Worm (Caenorhabditis elegans) whole organism, late embryonic: ENCODE data around the gene C54E4.1.

Experiments
- C08G9.2 ChIP-seq: sonication (generic microtip); optimal IDR thresholded peaks from 2 replicates; lab custom pipeline; 2016; ENCODE audit warnings: mild to moderate bottlenecking, missing genetic modification characterization, moderate library complexity, missing compliant biosample characterization
- C38D4.7 ChIP-seq: fragments of 200-800 bp; sonication (Bioruptor generic); optimal IDR thresholded peaks from 2 replicates; lab custom pipeline; 2018; ENCODE audit warnings: mild to moderate bottlenecking, missing genetic modification characterization, moderate library complexity, missing compliant biosample characterization
- F13H6.1 ChIP-seq: sonication (generic microtip); optimal IDR thresholded peaks from 2 replicates; lab custom pipeline; 2016; ENCODE audit warnings: missing genetic modification characterization, missing compliant biosample characterization
- K09A11.1 ChIP-seq: sonication (generic microtip); optimal IDR thresholded peaks from 2 replicates; lab custom pipeline; 2017; ENCODE audit warnings: antibody characterized with exemption, mild to moderate bottlenecking, missing genetic modification characterization, missing compliant biosample characterization; ENCODE audit not compliant: insufficient read depth
- T23F11.4 ChIP-seq: fragments of 200-800 bp; sonication (Bioruptor generic); optimal IDR thresholded peaks from 2 replicates; lab custom pipeline; 2018; ENCODE audit warnings: mild to moderate bottlenecking, missing genetic modification characterization, missing compliant biosample characterization
- Y22D7AL.16 ChIP-seq: sonication (generic microtip); optimal IDR thresholded peaks from 2 replicates; lab custom pipeline; 2016; ENCODE audit warnings: missing genetic modification characterization, missing compliant biosample characterization
- ama-1 ChIP-seq: fragments of 150-350 bp; optimal IDR thresholded peaks from 2 replicates; lab custom pipeline; 2014
- ceh-14 ChIP-seq: sonication (generic microtip); optimal IDR thresholded peaks from 2 replicates; lab custom pipeline; 2016; ENCODE audit warnings: missing genotype, missing genetic modification characterization, missing compliant biosample characterization
- ceh-19 ChIP-seq: fragments of 200-800 bp; sonication (Bioruptor generic); optimal IDR thresholded peaks from 2 replicates; lab custom pipeline; 2018; ENCODE audit warnings: mild to moderate bottlenecking, missing genetic modification characterization, missing compliant biosample characterization
- ceh-22 ChIP-seq: sonication (generic microtip); optimal IDR thresholded peaks from 2 replicates; lab custom pipeline; 2017; ENCODE audit warnings: missing biosample characterization, missing genetic modification characterization
- ceh-30 ChIP-seq: fragments of 150-350 bp; optimal IDR thresholded peaks from 2 replicates; lab custom pipeline; 2014; ENCODE audit warnings: missing biosample characterization, missing genetic modification characterization
- ceh-31 ChIP-seq: sonication (generic microtip); optimal IDR thresholded peaks from 2 replicates; lab custom pipeline; 2016; ENCODE audit warnings: missing genetic modification characterization, missing compliant biosample characterization
- ceh-45 ChIP-seq: fragments of 200-800 bp; sonication (Bioruptor generic); IDR thresholded peaks from 2 replicates; pipeline ENCODE4 v1.3.6; 2022; ENCODE audit warnings: missing genetic modification reagents, missing genetic modification characterization, missing compliant biosample characterization
- ceh-48 ChIP-seq: sonication (generic microtip); optimal IDR thresholded peaks from 2 replicates; lab custom pipeline; 2016; ENCODE audit warnings: missing genetic modification characterization, inconsistent platforms, missing compliant biosample characterization
- ceh-6 ChIP-seq: fragments of 200-800 bp; sonication (Bioruptor generic); optimal IDR thresholded peaks from 2 replicates; lab custom pipeline; 2018; ENCODE audit warnings: mild to moderate bottlenecking, missing genetic modification characterization, missing compliant biosample characterization
- ceh-9 ChIP-seq: sonication (generic microtip); optimal IDR thresholded peaks from 2 replicates; lab custom pipeline; 2016; ENCODE audit warnings: mild to moderate bottlenecking, missing genetic modification characterization, inconsistent platforms, missing compliant biosample characterization
- che-1 ChIP-seq: sonication (generic microtip); optimal IDR thresholded peaks from 2 replicates; lab custom pipeline; 2016; ENCODE audit warnings: mild to moderate bottlenecking, missing genetic modification characterization, missing compliant biosample characterization
- dve-1 ChIP-seq: sonication (generic microtip); optimal IDR thresholded peaks from 2 replicates; lab custom pipeline; 2017; ENCODE audit warnings: antibody characterized with exemption, mild to moderate bottlenecking, missing genetic modification characterization, missing compliant biosample characterization
- elt-2 ChIP-seq: sonication (generic microtip); optimal IDR thresholded peaks from 2 replicates; lab custom pipeline; 2016; ENCODE audit warnings: missing genetic modification reagents, missing genetic modification characterization, missing compliant biosample characterization
- ets-4 ChIP-seq: sonication (generic microtip); optimal IDR thresholded peaks from 2 replicates; lab custom pipeline; 2016; ENCODE audit warnings: missing genetic modification characterization, missing compliant biosample characterization
- fax-1 ChIP-seq: sonication (generic microtip); optimal IDR thresholded peaks from 2 replicates; lab custom pipeline; 2016; ENCODE audit warnings: missing genotype, missing genetic modification characterization, missing compliant biosample characterization
- fkh-10 ChIP-seq: fragments of 150-350 bp; optimal IDR thresholded peaks from 2 replicates; lab custom pipeline; 2014; ENCODE audit warnings: missing biosample characterization, missing genetic modification reagents, missing genetic modification characterization
- fkh-6 ChIP-seq: sonication (generic microtip); optimal IDR thresholded peaks from 2 replicates; lab custom pipeline; 2016; ENCODE audit warnings: missing genetic modification characterization, missing compliant biosample characterization
- hlh-13 ChIP-seq: fragments of 200-800 bp; sonication (Bioruptor generic); optimal IDR thresholded peaks from 2 replicates; lab custom pipeline; 2018; ENCODE audit warnings: mild to moderate bottlenecking, missing genetic modification characterization, missing compliant biosample characterization
- hlh-15 ChIP-seq: sonication (generic microtip); optimal IDR thresholded peaks from 2 replicates; lab custom pipeline; 2016; ENCODE audit warnings: missing genetic modification characterization, missing compliant biosample characterization
- madf-2 ChIP-seq: sonication (generic microtip); optimal IDR thresholded peaks from 2 replicates; lab custom pipeline; 2017; ENCODE audit warnings: missing genetic modification characterization, missing compliant biosample characterization
- mec-3 ChIP-seq: sonication (generic microtip); optimal IDR thresholded peaks from 2 replicates; lab custom pipeline; 2016; ENCODE audit warnings: borderline replicate concordance, missing genetic modification characterization, missing compliant biosample characterization
- nfya-1 ChIP-seq: sonication (generic microtip); optimal IDR thresholded peaks from 2 replicates; lab custom pipeline; 2017; ENCODE audit warnings: missing genetic modification characterization, mild to moderate bottlenecking, missing compliant biosample characterization, antibody characterized with exemption, moderate library complexity
- nhr-11 ChIP-seq: fragments of 150-350 bp; optimal IDR thresholded peaks from 2 replicates; lab custom pipeline; 2014; ENCODE audit warnings: missing biosample characterization, missing genetic modification characterization
- nhr-232 ChIP-seq: sonication (generic microtip); optimal IDR thresholded peaks from 2 replicates; lab custom pipeline; 2016; ENCODE audit warnings: missing genetic modification characterization, missing compliant biosample characterization
- npax-4 ChIP-seq: sonication (generic microtip); optimal IDR thresholded peaks from 2 replicates; lab custom pipeline; 2016; ENCODE audit warnings: missing genetic modification characterization, missing compliant biosample characterization
- pha-2 ChIP-seq: sonication (generic microtip); optimal IDR thresholded peaks from 2 replicates; lab custom pipeline; 2017; ENCODE audit warnings: mild to moderate bottlenecking, missing genetic modification characterization, missing compliant biosample characterization
- ref-2 ChIP-seq: sonication (generic microtip); optimal IDR thresholded peaks from 2 replicates; lab custom pipeline; 2016; ENCODE audit warnings: missing genetic modification characterization, missing compliant biosample characterization
- tbx-2 ChIP-seq: sonication (generic microtip); optimal IDR thresholded peaks from 2 replicates; lab custom pipeline; 2016; ENCODE audit warnings: missing genetic modification characterization, missing compliant biosample characterization
- tbx-7 ChIP-seq: sonication (generic microtip); optimal IDR thresholded peaks from 2 replicates; lab custom pipeline; 2016; ENCODE audit warnings: missing genotype, missing genetic modification characterization, missing compliant biosample characterization
- unc-55 ChIP-seq: sonication (generic microtip); optimal IDR thresholded peaks from 2 replicates; lab custom pipeline; 2017; ENCODE audit warnings: missing biosample characterization, missing genetic modification reagents, missing genetic modification characterization
- ztf-16 ChIP-seq: sonication (generic microtip); optimal IDR thresholded peaks from 2 replicates; lab custom pipeline; 2017; ENCODE audit warnings: missing genetic modification characterization, missing compliant biosample characterization

C54E4.1 gene

ce11 chrIV:2177545-2177944 lies 2.2 kb downstream of the C54E4.1 start, which contains the start of gene hrpu-2 (continued):
- peak; percentile 18 for TF ChIP-seq elt-2 (tag; lab: Kevin White, UChicago)
- no peak for TF ChIP-seq F13H6.1 (tag; lab: Kevin White, UChicago)
- TF ChIP-seq ceh-48 (tag; lab: Kevin White, UChicago) = peak; percentile 58
- no peak for TF ChIP-seq fax-1
- TF ChIP-seq tbx-2 (tag; lab: Kevin White, UChicago) = peak; percentile 32
- TF ChIP-seq dve-1 (tag; lab: Kevin White, UChicago) = no peak
- no peak for TF ChIP-seq nhr-11 (tag; lab: Kevin White, UChicago)
- no peak for TF ChIP-seq ets-4
- TF ChIP-seq pha-2 = peak; percentile 22
- no peak for TF ChIP-seq Y22D7AL.16
- TF ChIP-seq nfya-1 = peak; percentile 62
- peak; percentile 55 for TF ChIP-seq ceh-31 (tag; lab: Kevin White, UChicago)

- TF ChIP-seq C38D4.7 (GFP tag; lab: Kevin White, UChicago) (no peak), ceh-14 (tag; lab: Kevin White, UChicago) (peak; percentile 33), Y22D7AL.16 (no peak)
Observed at ce11 chrIV:2193037-2193436, 17.6 kb downstream of the C54E4.1 start.

ce11 chrIV:2193558-2193957 lies 18.2 kb downstream of the C54E4.1 start:
- no peak for TF ChIP-seq dve-1 (tag; lab: Kevin White, UChicago)
- TF ChIP-seq pha-2 = no peak
- no peak for TF ChIP-seq ztf-16 (tag; lab: Kevin White, UChicago)
- no peak for TF ChIP-seq ceh-22 (tag; lab: Kevin White, UChicago)
- TF ChIP-seq ceh-45 (GFP tag; lab: Robert Waterston, UW) = no peak
- TF ChIP-seq nfya-1 = no peak
- no peak for TF ChIP-seq ceh-9 (tag; lab: Kevin White, UChicago)
- no peak for TF ChIP-seq tbx-7
- no peak for TF ChIP-seq unc-55 (GFP tag; lab: Kevin White, UChicago)
- TF ChIP-seq fkh-6 (tag; lab: Kevin White, UChicago) = no peak
- TF ChIP-seq ceh-19 (GFP tag; lab: Kevin White, UChicago) = no peak
- no peak for TF ChIP-seq K09A11.1
- no peak for TF ChIP-seq tbx-2 (tag; lab: Kevin White, UChicago)
- TF ChIP-seq, all 69 proteins: peak for 0

ce11 chrIV:2195598-2195997 lies 20.2 kb downstream of the C54E4.1 start:
- no peak for TF ChIP-seq mec-3 (tag; lab: Kevin White, UChicago)
- no peak for TF ChIP-seq ceh-45 (GFP tag; lab: Robert Waterston, UW)
- no peak for TF ChIP-seq nhr-232 (tag; lab: Kevin White, UChicago)
- TF ChIP-seq ceh-30 (tag; lab: Kevin White, UChicago) = no peak
- no peak for TF ChIP-seq tbx-7
- TF ChIP-seq ceh-14 (tag; lab: Kevin White, UChicago) = no peak
- no peak for TF ChIP-seq hlh-13 (GFP tag; lab: Kevin White, UChicago)
- TF ChIP-seq ref-2 (tag; lab: Kevin White, UChicago) = no peak
- no peak for TF ChIP-seq ets-4
- TF ChIP-seq ama-1 = no peak
- no peak for TF ChIP-seq npax-4 (tag; lab: Kevin White, UChicago)
- no peak for TF ChIP-seq che-1 (tag; lab: Kevin White, UChicago)
- no peak for TF ChIP-seq Y22D7AL.16
- no peak for TF ChIP-seq hlh-15 (tag; lab: Kevin White, UChicago)
- TF ChIP-seq T23F11.4 (GFP tag; lab: Kevin White, UChicago) = no peak
- no peak for TF ChIP-seq madf-2
- no peak for TF ChIP-seq fkh-10 (GFP tag; lab: Kevin White, UChicago)
- TF ChIP-seq ceh-6 (GFP tag; lab: Kevin White, UChicago) = no peak

- TF ChIP-seq ceh-6 (GFP tag; lab: Kevin White, UChicago) (no peak), ref-2 (tag; lab: Kevin White, UChicago) (no peak), dve-1 (tag; lab: Kevin White, UChicago) (no peak), C08G9.2 (tag; lab: Kevin White, UChicago) (no peak), fkh-10 (GFP tag; lab: Kevin White, UChicago) (no peak), madf-2 (no peak)
Observed at ce11 chrIV:2198741-2199140, 23.4 kb downstream of the C54E4.1 start, which contains the start of gene Y71G10AR.4. Gene Y71G10AR.4 (plus strand): TSS chrIV:2199041.
